Worm (Caenorhabditis elegans) whole organism, L1 larva: Measurements from ENCODE around the gene pdhb-1.
"Not testable (repeated sequence)": the region's sequence is repeated elsewhere in the genome, so short reads cannot be mapped to it uniquely, and the experiment has no call there.

ENCODE experiments used
- C16A3.4 ChIP-seq: fragments of 150-350 bp; optimal IDR thresholded peaks from 2 replicates; lab custom pipeline; 2014; ENCODE audit warnings: missing biosample characterization, missing genetic modification characterization
- F16B12.6 ChIP-seq: fragments of 150-350 bp; optimal IDR thresholded peaks from 2 replicates; lab custom pipeline; 2014; ENCODE audit warnings: missing biosample characterization, missing genetic modification characterization
- blmp-1 ChIP-seq: fragments of 150-350 bp; optimal IDR thresholded peaks from 2 replicates; lab custom pipeline; 2014; ENCODE audit warnings: missing biosample characterization, missing genetic modification characterization
- ces-1 ChIP-seq: fragments of 150-350 bp; optimal IDR thresholded peaks from 2 replicates; lab custom pipeline; 2014; ENCODE audit warnings: missing biosample characterization, missing genetic modification reagents, missing genetic modification characterization
- dsc-1 ChIP-seq: sonication (generic microtip); optimal IDR thresholded peaks from 2 replicates; lab custom pipeline; 2016; ENCODE audit warnings: mild to moderate bottlenecking, missing genetic modification characterization, missing compliant biosample characterization
- efl-1 ChIP-seq, 4 experiments: fragments of 150-350 bp; optimal IDR thresholded peaks in 3 of 4; peaks in 1 of 4; 1 replicate in 1 of 4; 2 replicates in 3 of 4; lab custom pipeline; 2014; ENCODE audit warnings: missing biosample characterization in 2 of 4, missing genetic modification characterization in 2 of 4, missing genetic modification reagents in 2 of 4
- efl-3 ChIP-seq: fragments of 200-800 bp; sonication (Bioruptor generic); optimal IDR thresholded peaks from 2 replicates; lab custom pipeline; 2018; ENCODE audit warnings: mild to moderate bottlenecking, missing genetic modification characterization, missing compliant biosample characterization
- elt-2 ChIP-seq: sonication (generic microtip); optimal IDR thresholded peaks from 2 replicates; lab custom pipeline; 2016; ENCODE audit warnings: missing genetic modification characterization, mild to moderate bottlenecking, inconsistent platforms, missing compliant biosample characterization, missing genetic modification reagents
- ets-5 ChIP-seq: fragments of 200-800 bp; sonication (Bioruptor generic); IDR thresholded peaks from 2 replicates; pipeline ENCODE4 v1.3.6; 2022; ENCODE audit warnings: missing genetic modification characterization, missing compliant biosample characterization
- hlh-4 ChIP-seq: sonication (generic microtip); optimal IDR thresholded peaks from 2 replicates; lab custom pipeline; 2016; ENCODE audit warnings: mild to moderate bottlenecking, missing genetic modification characterization, missing compliant biosample characterization
- lin-14 ChIP-seq: fragments of 200-800 bp; sonication (Bioruptor generic); optimal IDR thresholded peaks from 2 replicates; lab custom pipeline; 2018; ENCODE audit warnings: mild to moderate bottlenecking, missing genetic modification characterization, moderate library complexity, missing compliant biosample characterization
- lin-15B ChIP-seq: fragments of 150-350 bp; sonication (generic microtip); optimal IDR thresholded peaks from 3 replicates; lab custom pipeline; 2014; ENCODE audit warnings: missing biosample characterization, missing genetic modification characterization
- lin-35 ChIP-seq, 2 experiments: fragments of 150-350 bp; optimal IDR thresholded peaks; 2 replicates each; lab custom pipeline; 2014; ENCODE audit warnings: missing biosample characterization in 2 of 2, missing genetic modification characterization in 2 of 2, missing genetic modification reagents in 2 of 2
- lsy-2 ChIP-seq, 2 experiments: fragments of 150-350 bp; optimal IDR thresholded peaks; 2 replicates each; lab custom pipeline; 2014; ENCODE audit warnings: missing biosample characterization in 2 of 2, missing genetic modification characterization in 2 of 2
- mdl-1 ChIP-seq, 2 experiments: fragments of 150-350 bp; optimal IDR thresholded peaks; 2 replicates each; lab custom pipeline; 2014 to 2017; ENCODE audit warnings: missing biosample characterization in 2 of 2, missing genetic modification characterization in 2 of 2, inconsistent platforms in 1 of 2
- nhr-11 ChIP-seq: fragments of 150-350 bp; optimal IDR thresholded peaks from 2 replicates; lab custom pipeline; 2014; ENCODE audit warnings: missing biosample characterization, missing genetic modification characterization
- nhr-19 ChIP-seq: fragments of 200-800 bp; sonication (Bioruptor generic); conservative IDR thresholded peaks from 2 replicates; pipeline ENCODE4 v1.3.6; 2022; ENCODE audit warnings: missing genetic modification characterization, missing compliant biosample characterization
- nhr-20 ChIP-seq: sonication (generic microtip); optimal IDR thresholded peaks from 2 replicates; lab custom pipeline; 2016; ENCODE audit warnings: mild to moderate bottlenecking, missing genetic modification characterization, missing compliant biosample characterization
- nhr-237 ChIP-seq: fragments of 150-350 bp; optimal IDR thresholded peaks from 2 replicates; lab custom pipeline; 2014; ENCODE audit warnings: missing biosample characterization, missing genetic modification characterization
- nhr-47 ChIP-seq: sonication (generic microtip); optimal IDR thresholded peaks from 2 replicates; lab custom pipeline; 2016; ENCODE audit warnings: mild to moderate bottlenecking, missing genetic modification characterization, moderate library complexity, missing compliant biosample characterization
- nhr-71 ChIP-seq: sonication (generic microtip); optimal IDR thresholded peaks from 2 replicates; lab custom pipeline; 2016; ENCODE audit warnings: mild to moderate bottlenecking, missing genetic modification characterization, moderate library complexity, missing compliant biosample characterization
- nhr-76 ChIP-seq: sonication (generic microtip); optimal IDR thresholded peaks from 2 replicates; lab custom pipeline; 2017; ENCODE audit warnings: missing biosample characterization, missing genetic modification characterization
- nhr-77 ChIP-seq: fragments of 150-350 bp; optimal IDR thresholded peaks from 2 replicates; lab custom pipeline; 2014; ENCODE audit warnings: missing biosample characterization, missing genetic modification characterization
- nhr-85 ChIP-seq: sonication (generic microtip); peaks from one replicate; lab custom pipeline; 2016; ENCODE audit warnings: missing genetic modification characterization, inconsistent platforms, missing compliant biosample characterization
- rnt-1 ChIP-seq: sonication (generic microtip); optimal IDR thresholded peaks from 2 replicates; lab custom pipeline; 2016; ENCODE audit warnings: mild to moderate bottlenecking, missing genetic modification characterization, moderate library complexity, missing compliant biosample characterization
- sox-4 ChIP-seq: sonication (generic microtip); optimal IDR thresholded peaks from 2 replicates; lab custom pipeline; 2016; ENCODE audit warnings: missing genetic modification characterization, missing compliant biosample characterization
- sup-37 ChIP-seq: fragments of 200-800 bp; sonication (Bioruptor generic); optimal IDR thresholded peaks from 2 replicates; lab custom pipeline; 2018; ENCODE audit warnings: mild to moderate bottlenecking, missing genetic modification characterization, missing compliant biosample characterization
- tbx-2 ChIP-seq: sonication (generic microtip); optimal IDR thresholded peaks from 2 replicates; lab custom pipeline; 2016; ENCODE audit warnings: missing genetic modification characterization, missing compliant biosample characterization
- unc-130 ChIP-seq: fragments of 150-350 bp; optimal IDR thresholded peaks from 2 replicates; lab custom pipeline; 2017; ENCODE audit warnings: missing biosample characterization, missing genetic modification characterization, inconsistent platforms
- unc-30 ChIP-seq: sonication (generic microtip); optimal IDR thresholded peaks from 2 replicates; lab custom pipeline; 2017; ENCODE audit warnings: missing biosample characterization, missing genetic modification characterization
- unc-98 ChIP-seq: fragments of 200-800 bp; sonication (Bioruptor generic); IDR thresholded peaks from 2 replicates; pipeline ENCODE4 v1.3.6; 2022; ENCODE audit warnings: missing genetic modification characterization, missing compliant biosample characterization
- ztf-4 ChIP-seq: fragments of 150-350 bp; optimal IDR thresholded peaks from 2 replicates; lab custom pipeline; 2014; ENCODE audit warnings: missing biosample characterization, missing genetic modification characterization

Gene pdhb-1

ce11 chrIV:3428434-3428950 is 29.0 kb downstream of the pdhb-1 start, which contains the start of the genes C04C3.9 and srz-60:
Gene C04C3.9 (minus strand): TSS chrIV:3428534.
Gene srz-60 (plus strand): TSS chrIV:3428900.
- no peak for TF ChIP-seq nhr-77
- TF ChIP-seq hlh-4 (tag; lab: Kevin White, UChicago), result no peak
- no peak for TF ChIP-seq lin-15B (tag; lab: Kevin White, UChicago)

ce11 chrIV:3433387-3433786 is 33.9 kb downstream of the pdhb-1 start, which contains the start of gene C04C3.7:
Gene C04C3.7 (minus strand): TSS chrIV:3433487.
- TF ChIP-seq unc-130; efl-3; F16B12.6 (tag; lab: Kevin White, UChicago): not testable (repeated sequence)

- TF ChIP-seq dsc-1 (tag; lab: Kevin White, UChicago), result no peak
- no peak for TF ChIP-seq blmp-1 (tag; lab: Kevin White, UChicago)
- no peak for TF ChIP-seq ztf-4 (tag; lab: Kevin White, UChicago)
- TF ChIP-seq nhr-76, result no peak
- TF ChIP-seq lin-35 (GFP tag; optimal IDR thresholded peaks at IDR 0.05; lab: Kevin White, UChicago), result no peak
- TF ChIP-seq nhr-19 (GFP tag; lab: Robert Waterston, UW), result no peak
Observed at ce11 chrIV:3436021-3436420, 36.5 kb downstream of the pdhb-1 start, which contains the start of gene srz-32. Gene srz-32 (plus strand): TSS chrIV:3436321.

- TF ChIP-seq ets-5 (GFP tag; lab: Robert Waterston, UW) (no peak), unc-30 (tag; lab: Kevin White, UChicago) (no peak), nhr-85 (peak; percentile 87)
Observed at ce11 chrIV:3438022-3438421, 38.5 kb downstream of the pdhb-1 start, which contains the start of gene grd-13. Gene grd-13 (plus strand): TSS chrIV:3438312.

- TF ChIP-seq nhr-71 (tag; lab: Kevin White, UChicago), result peak; percentile 51
- TF ChIP-seq rnt-1 (tag; lab: Kevin White, UChicago), result peak; percentile 8
- TF ChIP-seq nhr-237 (tag; lab: Kevin White, UChicago), result no peak
- TF ChIP-seq sup-37, result no peak
- TF ChIP-seq nhr-20 (tag; lab: Kevin White, UChicago), result peak; percentile 11
- TF ChIP-seq lin-14 (GFP tag; lab: Kevin White, UChicago), result peak; percentile 70
- TF ChIP-seq ces-1 (GFP tag; lab: Kevin White, UChicago), result no peak
- TF ChIP-seq nhr-85, result peak; percentile 95
Observed at ce11 chrIV:3439354-3439753, 39.9 kb downstream of the pdhb-1 start, which contains the start of gene grd-3. Gene grd-3 (plus strand): TSS chrIV:3439655.

ce11 chrIV:3440848-3441247 is 41.4 kb downstream of the pdhb-1 start, which contains the start of gene grd-10:
Gene grd-10 (plus strand): TSS chrIV:3441055.
- TF ChIP-seq nhr-20 (tag; lab: Kevin White, UChicago) (peak; percentile 33), efl-1 (optimal IDR thresholded peaks at IDR 0.05; lab: Kevin White, UChicago) (no peak), efl-1 (GFP tag; optimal IDR thresholded peaks at IDR 0.05 in 1 of 2; lab: Kevin White, UChicago) (no peak), nhr-237 (tag; lab: Kevin White, UChicago) (no peak), elt-2 (tag; lab: Kevin White, UChicago) (no peak), sox-4 (tag; lab: Kevin White, UChicago) (no peak), nhr-11 (tag; lab: Kevin White, UChicago) (no peak), nhr-71 (tag; lab: Kevin White, UChicago) (no peak), mdl-1 (tag; optimal IDR thresholded peaks at IDR 0.05; lab: Kevin White, UChicago) (no peak), nhr-85 (peak; percentile 91), tbx-2 (no peak), lsy-2 (tag; optimal IDR thresholded peaks at IDR 0.05; lab: Kevin White, UChicago) (no peak)
- TF ChIP-seq, all 84 proteins: peak for 2

ce11 chrIV:3442513-3442912 is 43.0 kb downstream of the pdhb-1 start:
- TF ChIP-seq ces-1 (GFP tag; lab: Kevin White, UChicago), result no peak
- no peak for TF ChIP-seq lin-35 (GFP tag; optimal IDR thresholded peaks at IDR 0.05; lab: Kevin White, UChicago)
- no peak for TF ChIP-seq hlh-4 (tag; lab: Kevin White, UChicago)
- TF ChIP-seq nhr-76, result no peak
- TF ChIP-seq lin-14 (GFP tag; lab: Kevin White, UChicago), result no peak
- TF ChIP-seq ztf-4 (tag; lab: Kevin White, UChicago), result no peak
- no peak for TF ChIP-seq unc-98
- no peak for TF ChIP-seq nhr-47
- no peak for TF ChIP-seq C16A3.4 (tag; lab: Kevin White, UChicago)
- TF ChIP-seq, all 84 proteins: peak for 0
